Worm (Caenorhabditis elegans): ENCODE data around the gene C17C3.3.

C17C3.3 gene

DNA sequence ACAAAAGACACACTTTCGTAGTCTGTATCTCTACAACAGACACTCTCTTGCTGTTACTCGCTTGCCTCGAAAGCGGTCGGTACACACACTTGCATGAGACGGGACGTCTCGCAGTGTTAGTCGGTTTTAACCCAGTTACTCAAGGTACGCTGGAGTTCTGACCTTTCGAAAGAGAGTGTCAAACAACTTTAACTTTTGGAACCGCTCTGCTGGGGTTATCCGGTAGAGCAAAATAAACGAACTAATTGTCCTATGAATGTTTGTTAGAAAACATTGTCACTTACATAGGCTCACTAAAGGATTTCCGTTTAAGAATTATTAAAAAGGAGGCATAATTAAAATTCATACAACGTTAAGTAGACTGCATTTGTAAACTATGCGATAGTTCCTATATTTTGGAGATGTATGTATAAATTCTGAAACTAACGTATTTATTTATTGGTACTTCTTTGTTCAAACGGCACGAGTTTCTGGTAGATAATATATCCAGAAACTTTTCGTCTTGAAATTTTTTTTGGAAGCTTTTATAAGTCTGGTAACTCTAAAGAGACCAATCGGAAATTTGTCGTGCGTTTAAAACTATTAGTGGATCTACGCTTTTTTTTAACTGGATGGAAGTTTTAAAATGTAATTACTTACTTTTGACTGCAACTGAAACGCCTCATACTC lies 17.9 kb upstream of the C17C3.3 start (continued):
- TF ChIP-seq rnt-1 (tag; optimal IDR thresholded peaks at IDR 0.05) (peak; percentile 78), hlh-15 (tag; optimal IDR thresholded peaks at IDR 0.05) (peak; percentile 39), sox-4 (tag; optimal IDR thresholded peaks at IDR 0.05) (peak; percentile 68), hlh-13 (GFP tag; optimal IDR thresholded peaks at IDR 0.05) (peak; percentile 64), elt-4 (tag; optimal IDR thresholded peaks at IDR 0.05) (no peak), ceh-34 (tag; optimal IDR thresholded peaks at IDR 0.05) (peak; percentile 91), ceh-45 (GFP tag; IDR thresholded peaks at IDR 0.05) (no peak), C38D4.7 (GFP tag; optimal IDR thresholded peaks at IDR 0.05) (peak; percentile 70), ama-1 (optimal IDR thresholded peaks at IDR 0.05) (peak; percentile 99), che-1 (tag; optimal IDR thresholded peaks at IDR 0.05) (peak; percentile 59), ceh-24 (tag; optimal IDR thresholded peaks at IDR 0.05) (peak; percentile 23), sdc-2 (tag; optimal IDR thresholded peaks at IDR 0.05) (peak; percentile 36), ets-4 (tag; optimal IDR thresholded peaks at IDR 0.05) (peak; percentile 63), madf-2 (tag; optimal IDR thresholded peaks at IDR 0.05) (peak; percentile 68), syd-9 (tag; optimal IDR thresholded peaks at IDR 0.05) (peak; percentile 65), K09A11.1 (tag; optimal IDR thresholded peaks at IDR 0.05; ENCODE audit: insufficient read depth) (peak; percentile 77), lin-11 (tag; optimal IDR thresholded peaks at IDR 0.05) (peak; percentile 68), npax-4 (tag; optimal IDR thresholded peaks at IDR 0.05) (peak; percentile 49), unc-42 (tag; optimal IDR thresholded peaks at IDR 0.05) (peak; percentile 98), elt-2 (tag; optimal IDR thresholded peaks at IDR 0.05) (peak; percentile 97), ceh-31 (tag; optimal IDR thresholded peaks at IDR 0.05) (peak; percentile 91), ceh-9 (tag; optimal IDR thresholded peaks at IDR 0.05) (no peak), nhr-11 (tag; optimal IDR thresholded peaks at IDR 0.05) (peak; percentile 75), fkh-10 (GFP tag; optimal IDR thresholded peaks at IDR 0.05) (peak; percentile 84), dve-1 (tag; optimal IDR thresholded peaks at IDR 0.05) (peak; percentile 93), pax-1 (tag; optimal IDR thresholded peaks at IDR 0.05) (peak; percentile 59), ttx-3 (tag; optimal IDR thresholded peaks at IDR 0.05) (peak; percentile 66), gmeb-2 (tag; optimal IDR thresholded peaks at IDR 0.05) (peak; percentile 56), pat-9 (tag; optimal IDR thresholded peaks at IDR 0.05) (peak; percentile 79), tbx-7 (tag; optimal IDR thresholded peaks at IDR 0.05) (peak; percentile 29), unc-3 (GFP tag; conservative IDR thresholded peaks at IDR 0.05) (peak; percentile 59), unc-3 (tag; optimal IDR thresholded peaks at IDR 0.05) (peak; percentile 55), hlh-8 (tag; optimal IDR thresholded peaks at IDR 0.05) (peak; percentile 72), ceh-18 (tag; optimal IDR thresholded peaks at IDR 0.05) (peak; percentile 95), C08G9.2 (tag; optimal IDR thresholded peaks at IDR 0.05) (peak; percentile 49), tbx-2 (tag; optimal IDR thresholded peaks at IDR 0.05) (peak; percentile 95), K02D7.2 (tag; optimal IDR thresholded peaks at IDR 0.05) (peak; percentile 71), unc-55 (GFP tag; optimal IDR thresholded peaks at IDR 0.05) (peak; percentile 48), pha-4 (tag; optimal IDR thresholded peaks at IDR 0.05) (no peak), unc-86 (tag; optimal IDR thresholded peaks at IDR 0.05) (peak; percentile 71), eyg-1 (tag; optimal IDR thresholded peaks at IDR 0.05) (peak; percentile 51), T23F11.4 (GFP tag; optimal IDR thresholded peaks at IDR 0.05) (peak; percentile 69), fkh-6 (tag; optimal IDR thresholded peaks at IDR 0.05) (peak; percentile 82), pros-1 (tag; optimal IDR thresholded peaks at IDR 0.05) (peak; percentile 97), nfya-1 (tag; optimal IDR thresholded peaks at IDR 0.05) (peak; percentile 89), ceh-22 (tag; optimal IDR thresholded peaks at IDR 0.05) (peak; percentile 18), Y22D7AL.16 (tag; optimal IDR thresholded peaks at IDR 0.05) (peak; percentile 58), mec-3 (tag; optimal IDR thresholded peaks at IDR 0.05; ENCODE audit: borderline replicate concordance) (no peak), ref-2 (tag; optimal IDR thresholded peaks at IDR 0.05) (peak; percentile 82), dmd-4 (tag; optimal IDR thresholded peaks at IDR 0.05; ENCODE audit: borderline replicate concordance) (no peak)

All from whole organism, late embryonic.